Fruit fly (Drosophila melanogaster) whole organism, embryonic: ENCODE data around the gene CG2898.

Experiments used
- B-H1 ChIP-seq: fragments of 200-800 bp; sonication (Bioruptor generic); IDR thresholded peaks from 3 replicates; pipeline ENCODE4 v1.3.6; 2022; ENCODE audit warnings: missing biosample characterization, missing genetic modification characterization
- CG10147 ChIP-seq: fragments of 200-800 bp; sonication (Bioruptor generic); optimal IDR thresholded peaks from 2 replicates; lab custom pipeline; 2019; ENCODE audit warnings: missing biosample characterization, mild to moderate bottlenecking, missing genetic modification characterization, moderate library complexity
- CG1024 ChIP-seq: fragments of 200-800 bp; sonication (Bioruptor generic); IDR thresholded peaks from 2 replicates; pipeline ENCODE4 v1.3.6; 2022; ENCODE audit warnings: missing biosample characterization, missing genetic modification characterization
- CG11093 ChIP-seq: fragments of 200-800 bp; sonication (Bioruptor generic); IDR thresholded peaks from 3 replicates; pipeline ENCODE4 v1.3.6; 2022; ENCODE audit warnings: missing biosample characterization, missing genetic modification characterization
- CG11398 ChIP-seq: fragments of 200-800 bp; sonication (Bioruptor generic); optimal IDR thresholded peaks from 2 replicates; lab custom pipeline; 2016; ENCODE audit warnings: missing biosample characterization, missing genetic modification characterization
- CG12769 ChIP-seq: fragments of 200-800 bp; sonication (Bioruptor generic); optimal IDR thresholded peaks from 2 replicates; lab custom pipeline; 2019; ENCODE audit warnings: missing biosample characterization, mild to moderate bottlenecking, missing genetic modification characterization, moderate library complexity
- CG14667 ChIP-seq: fragments of 200-800 bp; sonication (Bioruptor generic); IDR thresholded peaks from 2 replicates; pipeline ENCODE4 v1.3.6; 2022; ENCODE audit warnings: missing biosample characterization, missing genetic modification characterization
- CG15514 ChIP-seq: fragments of 200-800 bp; sonication (Bioruptor generic); optimal IDR thresholded peaks from 3 replicates; lab custom pipeline; 2017; ENCODE audit warnings: missing biosample characterization, missing genetic modification characterization, mild to moderate bottlenecking, moderate library complexity, missing genetic modification reagents
- CG16815 ChIP-seq: fragments of 200-800 bp; sonication (Bioruptor generic); optimal IDR thresholded peaks from 3 replicates; lab custom pipeline; 2017; ENCODE audit warnings: missing biosample characterization, mild to moderate bottlenecking, missing genetic modification characterization
- CG1792 ChIP-seq: fragments of 200-800 bp; sonication (Bioruptor generic); optimal IDR thresholded peaks from 2 replicates; lab custom pipeline; 2016; ENCODE audit warnings: missing biosample characterization, missing genetic modification characterization
- CG18764 ChIP-seq: fragments of 200-800 bp; sonication (Bioruptor generic); optimal IDR thresholded peaks from 3 replicates; lab custom pipeline; 2016; ENCODE audit warnings: missing biosample characterization, missing genetic modification characterization
- CG2116 ChIP-seq: fragments of 200-800 bp; sonication (Bioruptor generic); optimal IDR thresholded peaks from 3 replicates; lab custom pipeline; 2018; ENCODE audit warnings: missing biosample characterization, mild to moderate bottlenecking, missing genetic modification characterization
- CG2199 ChIP-seq: fragments of 200-800 bp; sonication (Bioruptor generic); IDR thresholded peaks from 3 replicates; pipeline ENCODE4 v1.3.6; 2022; ENCODE audit warnings: missing biosample characterization, missing genetic modification characterization
- CG4424 ChIP-seq: fragments of 200-800 bp; sonication (Bioruptor generic); optimal IDR thresholded peaks from 3 replicates; lab custom pipeline; 2016; ENCODE audit warnings: missing biosample characterization, missing genetic modification characterization
- CG6654 ChIP-seq: fragments of 200-800 bp; sonication (Bioruptor generic); optimal IDR thresholded peaks from 2 replicates; lab custom pipeline; 2017; ENCODE audit warnings: missing biosample characterization, mild to moderate bottlenecking, missing genetic modification characterization
- CG9876 ChIP-seq: fragments of 200-800 bp; sonication (Bioruptor generic); optimal IDR thresholded peaks from 2 replicates; lab custom pipeline; 2016; ENCODE audit warnings: missing biosample characterization, missing genetic modification characterization
- D ChIP-seq, 2 experiments: fragments of 200-800 bp in 1 of 2; fragments of >200 bp in 1 of 2; sonication (Bioruptor generic) in 1 of 2; optimal IDR thresholded peaks; 2 replicates in 1 of 2; 3 replicates in 1 of 2; lab custom pipeline; 2017; ENCODE audit warnings: mild to moderate bottlenecking in 1 of 2, missing biosample characterization in 1 of 2, missing genetic modification characterization in 1 of 2, missing genetic modification reagents in 1 of 2
- Dip2 ChIP-seq: fragments of 200-800 bp; sonication (Bioruptor generic); IDR thresholded peaks from 2 replicates; pipeline ENCODE4 v1.3.6; 2022; ENCODE audit warnings: missing biosample characterization, missing genetic modification characterization
- Dref ChIP-seq: fragments of 200-800 bp; sonication (Bioruptor generic); IDR thresholded peaks from 2 replicates; pipeline ENCODE4 v1.3.6; 2022; ENCODE audit warnings: missing biosample characterization, missing genetic modification characterization
- HLHmδ ChIP-seq: fragments of 200-800 bp; sonication (Bioruptor generic); optimal IDR thresholded peaks from 2 replicates; lab custom pipeline; 2018; ENCODE audit warnings: missing biosample characterization, mild to moderate bottlenecking, missing genetic modification characterization, moderate library complexity
- Hmx ChIP-seq: fragments of 200-800 bp; sonication (Bioruptor generic); optimal IDR thresholded peaks from 2 replicates; lab custom pipeline; 2016; ENCODE audit warnings: missing biosample characterization, missing genetic modification characterization
- NFAT ChIP-seq: fragments of 200-800 bp; sonication (Bioruptor generic); IDR thresholded peaks from 2 replicates; pipeline ENCODE4 v1.3.6; 2022; ENCODE audit warnings: missing biosample characterization, missing genetic modification characterization
- NK7.1 ChIP-seq: fragments of 200-800 bp; sonication (Bioruptor generic); optimal IDR thresholded peaks from 3 replicates; lab custom pipeline; 2016; ENCODE audit warnings: missing biosample characterization, missing genetic modification characterization
- Nf-YB ChIP-seq: fragments of 200-800 bp; sonication (Bioruptor generic); optimal IDR thresholded peaks from 3 replicates; lab custom pipeline; 2019; ENCODE audit warnings: missing biosample characterization, mild to moderate bottlenecking, missing genetic modification characterization, moderate library complexity
- Scr ChIP-seq: fragments of 200-800 bp; sonication (Bioruptor generic); IDR thresholded peaks from 2 replicates; pipeline ENCODE4 v1.3.6; 2022; ENCODE audit warnings: missing biosample characterization, missing genetic modification characterization; ENCODE audit not compliant: partially characterized antibody
- Stat92E ChIP-seq, 3 experiments: fragments of >200 bp in 2 of 3; fragments of 200-800 bp in 1 of 3; sonication (Bioruptor generic) in 1 of 3; optimal IDR thresholded peaks; 2 replicates each; lab custom pipeline; 2017 to 2019; ENCODE audit warnings: missing biosample characterization in 3 of 3, missing genetic modification characterization in 3 of 3, mild to moderate bottlenecking in 1 of 3, moderate library complexity in 1 of 3
- Trl ChIP-seq, 3 experiments: fragments of >200 bp in 2 of 3; fragments of 200-800 bp in 1 of 3; sonication (Bioruptor generic) in 1 of 3; optimal IDR thresholded peaks; 2 replicates in 1 of 3; 3 replicates in 2 of 3; lab custom pipeline; 2016 to 2017; ENCODE audit warnings: missing biosample characterization in 1 of 3, missing genetic modification characterization in 1 of 3
- ac ChIP-seq: fragments of 200-800 bp; sonication (Bioruptor generic); optimal IDR thresholded peaks from 3 replicates; lab custom pipeline; 2017; ENCODE audit warnings: missing biosample characterization, mild to moderate bottlenecking, missing genetic modification characterization
- ap ChIP-seq: fragments of 200-800 bp; sonication (Bioruptor generic); IDR thresholded peaks from 2 replicates; pipeline ENCODE4 v1.3.6; 2022; ENCODE audit warnings: missing biosample characterization, missing genetic modification characterization
- ash1 ChIP-seq: fragments of 200-800 bp; sonication (Bioruptor generic); optimal IDR thresholded peaks from 2 replicates; lab custom pipeline; 2018; ENCODE audit warnings: missing biosample characterization, mild to moderate bottlenecking, missing genetic modification characterization
- ato ChIP-seq: fragments of 200-800 bp; sonication (Bioruptor generic); IDR thresholded peaks from 2 replicates; pipeline ENCODE4 v1.3.6; 2022; ENCODE audit warnings: missing biosample characterization, missing genetic modification characterization; ENCODE audit not compliant: partially characterized antibody
- btn ChIP-seq: fragments of 200-800 bp; sonication (Bioruptor generic); optimal IDR thresholded peaks from 2 replicates; lab custom pipeline; 2016; ENCODE audit warnings: missing biosample characterization, missing genetic modification characterization
- chif ChIP-seq, 2 experiments: fragments of 200-800 bp; sonication (Bioruptor generic); optimal IDR thresholded peaks; 3 replicates each; lab custom pipeline; 2016; ENCODE audit warnings: missing biosample characterization in 2 of 2, missing genetic modification characterization in 2 of 2
- dmrt99B ChIP-seq: fragments of 200-800 bp; sonication (Bioruptor generic); optimal IDR thresholded peaks from 2 replicates; lab custom pipeline; 2018; ENCODE audit warnings: missing biosample characterization, mild to moderate bottlenecking, missing genetic modification characterization, moderate library complexity
- eve ChIP-seq, 2 experiments: fragments of >200 bp; optimal IDR thresholded peaks; 2 replicates each; lab custom pipeline; 2017; ENCODE audit warnings: missing biosample characterization in 2 of 2, missing genetic modification characterization in 2 of 2
- knrl ChIP-seq: fragments of 200-800 bp; sonication (Bioruptor generic); IDR thresholded peaks from 3 replicates; pipeline ENCODE4 v1.3.6; 2022; ENCODE audit warnings: missing biosample characterization, missing genetic modification characterization; ENCODE audit not compliant: partially characterized antibody
- lab ChIP-seq: fragments of 200-800 bp; sonication (Bioruptor generic); optimal IDR thresholded peaks from 3 replicates; lab custom pipeline; 2017; ENCODE audit warnings: missing biosample characterization, missing genetic modification characterization, mild to moderate bottlenecking, moderate library complexity, missing genetic modification reagents
- nau ChIP-seq: fragments of 200-800 bp; sonication (Bioruptor generic); optimal IDR thresholded peaks from 3 replicates; lab custom pipeline; 2017; ENCODE audit warnings: missing biosample characterization, mild to moderate bottlenecking, missing genetic modification characterization, missing genetic modification reagents
- nerfin-2 ChIP-seq: fragments of 200-800 bp; sonication (Bioruptor generic); IDR thresholded peaks from 2 replicates; pipeline ENCODE4 v1.3.6; 2022; ENCODE audit warnings: missing biosample characterization, missing genetic modification characterization; ENCODE audit not compliant: partially characterized antibody
- nmo ChIP-seq: fragments of 200-800 bp; sonication (Bioruptor generic); optimal IDR thresholded peaks from 2 replicates; lab custom pipeline; 2018; ENCODE audit warnings: missing biosample characterization, mild to moderate bottlenecking, missing genetic modification characterization, moderate library complexity
- org-1 ChIP-seq: fragments of 200-800 bp; sonication (Bioruptor generic); optimal IDR thresholded peaks from 2 replicates; lab custom pipeline; 2017; ENCODE audit warnings: missing biosample characterization, missing genetic modification characterization
- otp ChIP-seq: fragments of 200-800 bp; sonication (Bioruptor generic); IDR thresholded peaks from 3 replicates; pipeline ENCODE4, ENCODE4 v1.3.6; 2022; ENCODE audit warnings: missing biosample characterization, missing genetic modification characterization
- pfk ChIP-seq: fragments of 200-800 bp; sonication (Bioruptor generic); optimal IDR thresholded peaks from 2 replicates; lab custom pipeline; 2018; ENCODE audit warnings: missing biosample characterization, mild to moderate bottlenecking, missing genetic modification characterization, moderate library complexity
- prd ChIP-seq, 3 experiments: fragments of >200 bp in 2 of 3; fragments of 200-800 bp in 1 of 3; sonication (Bioruptor generic) in 1 of 3; optimal IDR thresholded peaks in 2 of 3; IDR thresholded peaks in 1 of 3; 2 replicates in 2 of 3; 3 replicates in 1 of 3; pipeline versions ENCODE4 v1.3.6 to Lab custom; 2017 to 2022; ENCODE audit warnings: missing biosample characterization in 1 of 3, missing genetic modification characterization in 1 of 3
- tna ChIP-seq: fragments of 200-800 bp; sonication (Bioruptor generic); IDR thresholded peaks from 2 replicates; pipeline ENCODE4 v1.3.6; 2022; ENCODE audit warnings: missing biosample characterization, missing genetic modification characterization; ENCODE audit not compliant: partially characterized antibody
- z ChIP-seq: fragments of 200-800 bp; sonication (Bioruptor generic); IDR thresholded peaks from 3 replicates; pipeline ENCODE4 v1.3.6; 2022; ENCODE audit warnings: missing biosample characterization, missing genetic modification characterization
- zen2 ChIP-seq: fragments of 200-800 bp; sonication (Bioruptor generic); IDR thresholded peaks from 3 replicates; pipeline ENCODE4 v1.3.6; 2022; ENCODE audit warnings: missing biosample characterization, missing genetic modification characterization; ENCODE audit not compliant: partially characterized antibody
- zfh1 ChIP-seq: fragments of 200-800 bp; sonication (Bioruptor generic); IDR thresholded peaks from 3 replicates; pipeline ENCODE4 v1.3.6; 2022; ENCODE audit warnings: missing biosample characterization, missing genetic modification characterization

Gene CG2898

DNA sequence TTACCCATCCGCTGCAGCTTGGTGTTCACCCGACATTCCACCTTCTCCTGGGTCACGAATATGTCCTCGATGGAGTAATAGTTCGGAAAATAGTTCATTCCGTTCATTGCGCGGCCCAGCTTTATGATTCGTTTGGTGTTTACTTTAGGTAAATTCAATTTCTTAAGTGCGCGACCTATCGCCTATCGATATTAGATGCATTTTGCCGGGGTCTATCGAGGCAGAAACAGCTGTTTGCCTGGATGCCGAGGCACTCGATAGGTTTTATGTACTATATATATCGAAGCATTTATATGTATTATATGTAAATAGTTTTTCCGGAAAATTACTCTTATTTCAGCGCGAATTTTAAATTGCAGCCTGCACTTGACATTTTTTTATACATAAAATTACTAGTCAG is 9.8 kb downstream of the CG2898 start (continued):
- no peak for TF ChIP-seq CG12769
- no peak for TF ChIP-seq CG1792 (GFP tag; lab: Kevin White, UChicago)
- no peak for TF ChIP-seq CG11398 (GFP tag; lab: Kevin White, UChicago)
- no peak for TF ChIP-seq lab (GFP tag; lab: Kevin White, UChicago)
- peak; percentile 1 for TF ChIP-seq CG2116 (GFP tag; lab: Kevin White, UChicago)
- TF ChIP-seq ap (GFP tag; lab: Robert Waterston, UW): no peak
- no peak for TF ChIP-seq D (optimal IDR thresholded peaks at IDR 0.05; lab: Kevin White, UChicago)
- TF ChIP-seq D (GFP tag; optimal IDR thresholded peaks at IDR 0.05; lab: Kevin White, UChicago): no peak
- no peak for TF ChIP-seq nau (GFP tag; lab: Kevin White, UChicago)
- TF ChIP-seq ash1: no peak
- no peak for TF ChIP-seq pfk (GFP tag; lab: Kevin White, UChicago)
- TF ChIP-seq CG11093: no peak
- TF ChIP-seq Trl (optimal IDR thresholded peaks at IDR 0.05; lab: Kevin White, UChicago): no peak
- no peak for TF ChIP-seq Trl (GFP tag; optimal IDR thresholded peaks at IDR 0.05; lab: Kevin White, UChicago)
- no peak for TF ChIP-seq CG2199
- TF ChIP-seq CG18764 (GFP tag; lab: Kevin White, UChicago): no peak
- TF ChIP-seq HLHmδ (GFP tag; lab: Kevin White, UChicago): no peak
- peak; percentile 60 for TF ChIP-seq nerfin-2
- no peak for TF ChIP-seq zfh1 (GFP tag; lab: Robert Waterston, UW)
- peak; percentile 80 for TF ChIP-seq tna (GFP tag; lab: Robert Waterston, UW)
- TF ChIP-seq btn (GFP tag; lab: Kevin White, UChicago): no peak
- TF ChIP-seq Dref (GFP tag; lab: Robert Waterston, UW): peak; percentile 65
- TF ChIP-seq eve (GFP tag; optimal IDR thresholded peaks at IDR 0.05; lab: Kevin White, UChicago): no peak
- TF ChIP-seq NFAT (GFP tag; lab: Robert Waterston, UW): no peak
- TF ChIP-seq ac (GFP tag; lab: Kevin White, UChicago): no peak
- no peak for TF ChIP-seq chif (GFP tag; optimal IDR thresholded peaks at IDR 0.05; lab: Kevin White, UChicago)
- TF ChIP-seq nmo: no peak
- TF ChIP-seq dmrt99B (tag; lab: Kevin White, UChicago): no peak
- no peak for TF ChIP-seq CG10147 (GFP tag; lab: Kevin White, UChicago)
- TF ChIP-seq Hmx (GFP tag; lab: Kevin White, UChicago): no peak
- peak; percentile 72 for TF ChIP-seq zen2
- TF ChIP-seq B-H1 (GFP tag; lab: Robert Waterston, UW): no peak
- peak; percentile 63 for TF ChIP-seq Scr
- TF ChIP-seq CG1024: no peak
- TF ChIP-seq z (GFP tag; lab: Robert Waterston, UW): no peak
- TF ChIP-seq otp (GFP tag; lab: Robert Waterston, UW): no peak
- no peak for TF ChIP-seq CG6654 (GFP tag; lab: Kevin White, UChicago)
- peak; percentile 3 for TF ChIP-seq CG15514
- no peak for TF ChIP-seq CG16815 (GFP tag; lab: Kevin White, UChicago)
- TF ChIP-seq Nf-YB (GFP tag; lab: Kevin White, UChicago): no peak
- no peak for TF ChIP-seq Stat92E (GFP tag; optimal IDR thresholded peaks at IDR 0.05; lab: Kevin White, UChicago)
- TF ChIP-seq Dip2 (GFP tag; lab: Robert Waterston, UW): no peak
- no peak for TF ChIP-seq NK7.1 (GFP tag; lab: Kevin White, UChicago)
- TF ChIP-seq CG9876 (GFP tag; lab: Kevin White, UChicago): no peak
- no peak for TF ChIP-seq org-1 (GFP tag; lab: Kevin White, UChicago)
- 0 out of 2 replicates have a peak, but pooled peaks have one; percentile 54 for TF ChIP-seq ato (GFP tag; lab: Robert Waterston, UW)
- TF ChIP-seq knrl: peak; percentile 45; the same call in 1 of the 3 replicates
- no peak for TF ChIP-seq CG4424
- TF ChIP-seq prd (optimal IDR thresholded peaks at IDR 0.05; lab: Kevin White, UChicago): no peak
- no peak for TF ChIP-seq prd (GFP tag; IDR thresholded peaks at IDR 0.05; lab: Robert Waterston, UW)
- no peak for TF ChIP-seq CG14667
